Worm (Caenorhabditis elegans) whole organism, early embryonic: ENCODE measurements around the gene unc-2.

Source experiments
- B0310.2 ChIP-seq: sonication (generic microtip); optimal IDR thresholded peaks from 2 replicates; lab custom pipeline; 2016; ENCODE audit warnings: mild to moderate bottlenecking, missing genetic modification characterization, missing compliant biosample characterization
- F13C5.2 ChIP-seq: sonication (generic microtip); optimal IDR thresholded peaks from 2 replicates; lab custom pipeline; 2017; ENCODE audit warnings: mild to moderate bottlenecking, missing genetic modification characterization, inconsistent platforms, missing compliant biosample characterization
- aly-1 ChIP-seq: sonication (generic microtip); optimal IDR thresholded peaks from 2 replicates; lab custom pipeline; 2016; ENCODE audit warnings: missing genetic modification characterization, missing compliant biosample characterization
- ama-1 ChIP-seq: fragments of 150-350 bp; optimal IDR thresholded peaks from 2 replicates; lab custom pipeline; 2014
- ceh-13 ChIP-seq: fragments of 200-800 bp; sonication (Bioruptor generic); optimal IDR thresholded peaks from 2 replicates; lab custom pipeline; 2018; ENCODE audit warnings: mild to moderate bottlenecking, missing genetic modification characterization, missing compliant biosample characterization
- ceh-36 ChIP-seq: sonication (generic microtip); optimal IDR thresholded peaks from 2 replicates; lab custom pipeline; 2016; ENCODE audit warnings: missing genetic modification characterization, inconsistent platforms, missing compliant biosample characterization
- ets-7 ChIP-seq: sonication (generic microtip); optimal IDR thresholded peaks from 2 replicates; lab custom pipeline; 2016; ENCODE audit warnings: missing genotype, missing genetic modification characterization, missing compliant biosample characterization
- flt-1 ChIP-seq: fragments of 200-800 bp; sonication (Bioruptor generic); IDR thresholded peaks from 2 replicates; pipeline ENCODE4 v1.3.6; 2022; ENCODE audit warnings: missing genetic modification characterization, missing compliant biosample characterization
- hmbx-1 ChIP-seq: sonication (generic microtip); optimal IDR thresholded peaks from 2 replicates; lab custom pipeline; 2016; ENCODE audit warnings: mild to moderate bottlenecking, missing genetic modification characterization, missing compliant biosample characterization
- hmg-4 ChIP-seq: fragments of 200-800 bp; sonication (Bioruptor generic); optimal IDR thresholded peaks from 2 replicates; lab custom pipeline; 2018; ENCODE audit warnings: mild to moderate bottlenecking, missing genetic modification characterization, missing compliant biosample characterization
- hnd-1 ChIP-seq: sonication (generic microtip); optimal IDR thresholded peaks from 2 replicates; lab custom pipeline; 2016; ENCODE audit warnings: missing genetic modification characterization, missing compliant biosample characterization
- pes-1 ChIP-seq: fragments of 200-800 bp; sonication (Bioruptor generic); IDR thresholded peaks from 2 replicates; pipeline ENCODE4 v1.3.6; 2022; ENCODE audit warnings: missing genetic modification reagents, missing genetic modification characterization, missing compliant biosample characterization
- scrt-1 ChIP-seq: fragments of 200-800 bp; sonication (Bioruptor generic); IDR thresholded peaks from 2 replicates; pipeline ENCODE4 v1.3.6; 2022; ENCODE audit warnings: missing genetic modification characterization, missing compliant biosample characterization
- sea-1 ChIP-seq: fragments of 200-800 bp; sonication (Bioruptor generic); conservative IDR thresholded peaks from 2 replicates; pipeline ENCODE4 v1.3.6; 2022; ENCODE audit warnings: missing genetic modification characterization, missing compliant biosample characterization
- tbx-11 ChIP-seq: fragments of 200-800 bp; sonication (Bioruptor generic); IDR thresholded peaks from 2 replicates; pipeline ENCODE4 v1.3.6; 2022; ENCODE audit warnings: missing genetic modification characterization, missing compliant biosample characterization
- tbx-37 ChIP-seq: fragments of 200-800 bp; sonication (Bioruptor generic); conservative IDR thresholded peaks from 2 replicates; pipeline ENCODE4 v1.3.6; 2022; ENCODE audit warnings: missing genetic modification reagents, missing genetic modification characterization, missing compliant biosample characterization
- tra-4 ChIP-seq: sonication (generic microtip); optimal IDR thresholded peaks from 2 replicates; lab custom pipeline; 2017; ENCODE audit warnings: missing genetic modification characterization, missing compliant biosample characterization

The unc-2 gene

ce11 chrX:2748908-2749307 is 14.4 kb downstream of the unc-2 start:
- no peak for TF ChIP-seq flt-1 (GFP tag; lab: Robert Waterston, UW)
- no peak for TF ChIP-seq ets-7
- TF ChIP-seq tbx-37 (GFP tag; lab: Robert Waterston, UW), result no peak
- no peak for TF ChIP-seq aly-1 (tag; lab: Kevin White, UChicago)
- no peak for TF ChIP-seq sea-1 (GFP tag; lab: Robert Waterston, UW)
- no peak for TF ChIP-seq pes-1 (GFP tag; lab: Robert Waterston, UW)
- TF ChIP-seq ceh-13 (GFP tag; lab: Kevin White, UChicago), result no peak
- TF ChIP-seq hnd-1 (tag; lab: Kevin White, UChicago), result no peak
- no peak for TF ChIP-seq scrt-1 (GFP tag; lab: Robert Waterston, UW)
- TF ChIP-seq tra-4 (tag; lab: Kevin White, UChicago), result no peak
- no peak for TF ChIP-seq hmg-4 (GFP tag; lab: Kevin White, UChicago)
- TF ChIP-seq tbx-11, result no peak
- no peak for TF ChIP-seq B0310.2 (tag; lab: Kevin White, UChicago)
- TF ChIP-seq F13C5.2 (tag; lab: Kevin White, UChicago), result no peak
- no peak for TF ChIP-seq ceh-36
- no peak for TF ChIP-seq ama-1
- TF ChIP-seq hmbx-1, result no peak

ce11 chrX:2731416-2731815 is 31.9 kb downstream of the unc-2 start:
- TF ChIP-seq hmg-4 (GFP tag; lab: Kevin White, UChicago) (peak; percentile 61), aly-1 (tag; lab: Kevin White, UChicago) (no peak), hmbx-1 (no peak)

- TF ChIP-seq F13C5.2 (tag; lab: Kevin White, UChicago), result no peak
Observed at ce11 chrX:2729857-2730256, 33.5 kb downstream of the unc-2 start.

ce11 chrX:2727681-2728080 is 35.6 kb downstream of the unc-2 start:
- TF ChIP-seq ets-7, result no peak
- TF ChIP-seq hmg-4 (GFP tag; lab: Kevin White, UChicago), result no peak
- TF ChIP-seq pes-1 (GFP tag; lab: Robert Waterston, UW), result no peak
- TF ChIP-seq scrt-1 (GFP tag; lab: Robert Waterston, UW), result no peak
- no peak for TF ChIP-seq ama-1
- TF ChIP-seq aly-1 (tag; lab: Kevin White, UChicago), result no peak
- no peak for TF ChIP-seq tbx-37 (GFP tag; lab: Robert Waterston, UW)
- no peak for TF ChIP-seq flt-1 (GFP tag; lab: Robert Waterston, UW)
- no peak for TF ChIP-seq ceh-13 (GFP tag; lab: Kevin White, UChicago)

- TF ChIP-seq ceh-13 (GFP tag; lab: Kevin White, UChicago) (no peak), ets-7 (no peak), ama-1 (no peak), ceh-36 (no peak), aly-1 (tag; lab: Kevin White, UChicago) (no peak), scrt-1 (GFP tag; lab: Robert Waterston, UW) (no peak), hmbx-1 (no peak), B0310.2 (tag; lab: Kevin White, UChicago) (no peak), hnd-1 (tag; lab: Kevin White, UChicago) (no peak), flt-1 (GFP tag; lab: Robert Waterston, UW) (no peak), hmg-4 (GFP tag; lab: Kevin White, UChicago) (no peak), tbx-37 (GFP tag; lab: Robert Waterston, UW) (no peak), sea-1 (GFP tag; lab: Robert Waterston, UW) (no peak), F13C5.2 (tag; lab: Kevin White, UChicago) (no peak), tbx-11 (no peak)
Observed at ce11 chrX:2712984-2713383, 50.3 kb downstream of the unc-2 start.

ce11 chrX:2709183-2709582 is 54.1 kb downstream of the unc-2 start:
- TF ChIP-seq pes-1 (GFP tag; lab: Robert Waterston, UW) (no peak), ceh-13 (GFP tag; lab: Kevin White, UChicago) (no peak), ceh-36 (no peak), B0310.2 (tag; lab: Kevin White, UChicago) (no peak)

- TF ChIP-seq ets-7 (peak; percentile 32), tbx-11 (no peak)
Observed at ce11 chrX:2707480-2708015, 55.8 kb downstream of the unc-2 start.

ce11 chrX:2705809-2706378 is 57.4 kb downstream of the unc-2 start, which contains the start of gene igcm-3:
TSS of gene igcm-3 (minus strand) at chrX:2705859.
- TF ChIP-seq tbx-11 (no peak), hmg-4 (GFP tag; lab: Kevin White, UChicago) (peak; percentile 76), ceh-36 (no peak), sea-1 (GFP tag; lab: Robert Waterston, UW) (no peak), B0310.2 (tag; lab: Kevin White, UChicago) (peak; percentile 20), F13C5.2 (tag; lab: Kevin White, UChicago) (peak; percentile 21), flt-1 (GFP tag; lab: Robert Waterston, UW) (no peak)
